Fruit fly (Drosophila melanogaster) whole organism, wandering third instar larva: ENCODE results near the gene CG31697.

Experiments
- Abd-B ChIP-seq: fragments of >200 bp; optimal IDR thresholded peaks from 2 replicates; lab custom pipeline; 2017; ENCODE audit warnings: missing biosample characterization, missing genetic modification characterization
- CG32264 ChIP-seq: fragments of 200-800 bp; sonication (Bioruptor generic); optimal IDR thresholded peaks from 2 replicates; lab custom pipeline; 2016; ENCODE audit warnings: missing biosample characterization, missing genetic modification characterization
- CG9705 ChIP-seq: fragments of 200-800 bp; sonication (Bioruptor generic); optimal IDR thresholded peaks from 2 replicates; lab custom pipeline; 2018; ENCODE audit warnings: missing biosample characterization, mild to moderate bottlenecking, missing genetic modification characterization
- CrebA ChIP-seq: fragments of 200-800 bp; sonication (Bioruptor generic); optimal IDR thresholded peaks from 2 replicates; lab custom pipeline; 2016; ENCODE audit warnings: missing biosample characterization, mild to moderate bottlenecking, missing genetic modification characterization, borderline replicate concordance
- Dfd ChIP-seq: fragments of >200 bp; optimal IDR thresholded peaks from 2 replicates; lab custom pipeline; 2017; ENCODE audit warnings: missing biosample characterization, missing genetic modification characterization
- Dif ChIP-seq: fragments of 200-275, 200-300 bp; sonication (Bioruptor generic); optimal IDR thresholded peaks from 2 replicates; lab custom pipeline; 2018; ENCODE audit warnings: missing biosample characterization, missing genetic modification characterization; ENCODE audit not compliant: partially characterized antibody
- GATAd ChIP-seq: sonication (Bioruptor generic); optimal IDR thresholded peaks from 2 replicates; lab custom pipeline; 2016; ENCODE audit warnings: missing biosample characterization, missing genetic modification characterization
- HLH106 ChIP-seq: fragments of 200-800 bp; optimal IDR thresholded peaks from 3 replicates; lab custom pipeline; 2019; ENCODE audit warnings: missing biosample characterization, mild to moderate bottlenecking, missing genetic modification characterization, moderate library complexity
- Hnf4 ChIP-seq: fragments of 200-800 bp; sonication (Bioruptor generic); optimal IDR thresholded peaks from 2 replicates; lab custom pipeline; 2016; ENCODE audit warnings: missing biosample characterization, mild to moderate bottlenecking, missing genetic modification characterization
- Hr78 ChIP-seq: fragments of >200 bp; optimal IDR thresholded peaks from 2 replicates; lab custom pipeline; 2017; ENCODE audit warnings: missing biosample characterization, missing genetic modification characterization
- Hr83 ChIP-seq: fragments of 200-300 bp; sonication (Bioruptor generic); optimal IDR thresholded peaks from 2 replicates; lab custom pipeline; 2016; ENCODE audit warnings: missing biosample characterization, mild to moderate bottlenecking, missing genetic modification characterization, moderate library complexity; ENCODE audit not compliant: poor library complexity, severe bottlenecking
- Jra ChIP-seq: sonication (Bioruptor generic); optimal IDR thresholded peaks from 2 replicates; lab custom pipeline; 2016; ENCODE audit warnings: missing biosample characterization, missing genetic modification characterization
- Mio ChIP-seq: sonication (Bioruptor generic); optimal IDR thresholded peaks from 2 replicates; lab custom pipeline; 2016; ENCODE audit warnings: missing biosample characterization, missing genetic modification characterization
- Myc ChIP-seq: fragments of >200 bp; optimal IDR thresholded peaks from 2 replicates; lab custom pipeline; 2017
- N ChIP-seq: fragments of >200 bp; optimal IDR thresholded peaks from 2 replicates; lab custom pipeline; 2018; ENCODE audit warnings: missing biosample characterization, missing external identifiers, missing genetic modification characterization
- OdsH ChIP-seq: fragments of 200-800 bp; sonication (Bioruptor generic); optimal IDR thresholded peaks from 2 replicates; lab custom pipeline; 2016; ENCODE audit warnings: missing biosample characterization, mild to moderate bottlenecking, missing genetic modification characterization
- Rel ChIP-seq, 2 experiments: fragments of 200-800 bp; sonication (Bioruptor generic) in 1 of 2; optimal IDR thresholded peaks; 2 replicates in 1 of 2; 3 replicates in 1 of 2; lab custom pipeline; 2016 to 2019; ENCODE audit warnings: mild to moderate bottlenecking in 2 of 2, missing biosample characterization in 2 of 2, missing genetic modification characterization in 2 of 2, moderate library complexity in 1 of 2
- Sp1 ChIP-seq: fragments of 200-800 bp; sonication (Bioruptor generic); optimal IDR thresholded peaks from 3 replicates; lab custom pipeline; 2019; ENCODE audit warnings: missing biosample characterization, mild to moderate bottlenecking, missing genetic modification characterization, moderate library complexity
- Vsx2 ChIP-seq: fragments of 200-300, 225-300 bp; sonication (Bioruptor generic); optimal IDR thresholded peaks from 2 replicates; lab custom pipeline; 2018; ENCODE audit warnings: missing biosample characterization, missing genetic modification characterization; ENCODE audit not compliant: partially characterized antibody
- br ChIP-seq: fragments of 200-800 bp; sonication (Bioruptor generic); optimal IDR thresholded peaks from 2 replicates; lab custom pipeline; 2016; ENCODE audit warnings: missing biosample characterization, missing genetic modification characterization
- brk ChIP-seq: fragments of 200-800 bp; sonication (Bioruptor generic); optimal IDR thresholded peaks from 2 replicates; lab custom pipeline; 2016; ENCODE audit warnings: missing biosample characterization, mild to moderate bottlenecking, missing genetic modification characterization
- dl ChIP-seq, 2 experiments: fragments of 175-275, 200-275 bp in 1 of 2; fragments of 200-275 bp in 1 of 2; sonication (Bioruptor generic); optimal IDR thresholded peaks; lab custom pipeline; 2018; ENCODE audit warnings: mild to moderate bottlenecking in 2 of 2, missing biosample characterization in 2 of 2, missing genetic modification characterization in 2 of 2, moderate library complexity in 2 of 2; ENCODE audit not compliant: partially characterized antibody in 2 of 2, insufficient read depth in 1 of 2
- dmrt93B ChIP-seq: fragments of 200-800 bp; sonication (Bioruptor generic); optimal IDR thresholded peaks from 2 replicates; lab custom pipeline; 2018; ENCODE audit warnings: missing biosample characterization, mild to moderate bottlenecking, missing genetic modification characterization
- dsf ChIP-seq: sonication (Bioruptor generic); optimal IDR thresholded peaks from 2 replicates; lab custom pipeline; 2016; ENCODE audit warnings: missing biosample characterization, missing genetic modification characterization, borderline replicate concordance
- ey ChIP-seq: fragments of 200-800 bp; sonication (Bioruptor generic); optimal IDR thresholded peaks from 2 replicates; lab custom pipeline; 2016; ENCODE audit warnings: missing biosample characterization, missing genetic modification characterization
- foxo ChIP-seq, 2 experiments: fragments of 200-800 bp; sonication (Bioruptor generic); optimal IDR thresholded peaks; 2 replicates in 1 of 2; 3 replicates in 1 of 2; lab custom pipeline; 2016 to 2017; ENCODE audit warnings: missing biosample characterization in 2 of 2, missing genetic modification characterization in 2 of 2
- fru ChIP-seq: fragments of 200-800 bp; sonication (Bioruptor generic); optimal IDR thresholded peaks from 3 replicates; lab custom pipeline; 2016; ENCODE audit warnings: missing biosample characterization, mild to moderate bottlenecking, missing genetic modification characterization
- h ChIP-seq: fragments of 200-800 bp; sonication (Bioruptor generic); optimal IDR thresholded peaks from 3 replicates; lab custom pipeline; 2016; ENCODE audit warnings: missing biosample characterization, mild to moderate bottlenecking, missing genetic modification characterization
- jim ChIP-seq: fragments of 175-275, 200-325 bp; sonication (Bioruptor generic); optimal IDR thresholded peaks from 2 replicates; lab custom pipeline; 2016; ENCODE audit warnings: missing biosample characterization, mild to moderate bottlenecking, missing genetic modification characterization
- lola ChIP-seq: fragments of >200 bp; optimal IDR thresholded peaks from 2 replicates; lab custom pipeline; 2017; ENCODE audit warnings: missing biosample characterization, missing genetic modification characterization
- pan ChIP-seq: fragments of >200 bp; optimal IDR thresholded peaks from 2 replicates; lab custom pipeline; 2017
- psq ChIP-seq: fragments of 200-800 bp; sonication (Bioruptor generic); optimal IDR thresholded peaks from 3 replicates; lab custom pipeline; 2017; ENCODE audit warnings: missing biosample characterization, mild to moderate bottlenecking, missing genetic modification characterization, moderate library complexity
- rgr ChIP-seq: fragments of 200-800 bp; sonication (Bioruptor generic); optimal IDR thresholded peaks from 3 replicates; lab custom pipeline; 2016; ENCODE audit warnings: missing biosample characterization, mild to moderate bottlenecking, missing genetic modification characterization
- sage ChIP-seq: fragments of 200-800 bp; sonication (Bioruptor generic); optimal IDR thresholded peaks from 2 replicates; lab custom pipeline; 2016; ENCODE audit warnings: missing biosample characterization, mild to moderate bottlenecking, missing genetic modification characterization
- sv ChIP-seq: fragments of 200-800 bp; sonication (Bioruptor generic); optimal IDR thresholded peaks from 3 replicates; lab custom pipeline; 2016; ENCODE audit warnings: missing biosample characterization, missing genetic modification characterization
- tai ChIP-seq: sonication (Bioruptor generic); optimal IDR thresholded peaks from 2 replicates; lab custom pipeline; 2016; ENCODE audit warnings: missing biosample characterization, missing genetic modification characterization
- usp ChIP-seq: fragments of >200 bp; optimal IDR thresholded peaks from 2 replicates; lab custom pipeline; 2017; ENCODE audit warnings: missing biosample characterization, missing genetic modification characterization
- woc ChIP-seq: sonication (Bioruptor generic); optimal IDR thresholded peaks from 2 replicates; lab custom pipeline; 2016; ENCODE audit warnings: missing biosample characterization, mild to moderate bottlenecking, missing genetic modification characterization

CG31697 gene

dm6 chr2L:19528308-19528707 lies 6.9 kb upstream of the CG31697 start:
- TF ChIP-seq Hr83 (GFP tag; lab: Kevin White, UChicago), result peak; percentile 21
- no peak for TF ChIP-seq jim (GFP tag; lab: Kevin White, UChicago)
- peak; percentile 30 for TF ChIP-seq dmrt93B (GFP tag; lab: Kevin White, UChicago)
- TF ChIP-seq OdsH (GFP tag; lab: Kevin White, UChicago), result peak; percentile 94
- peak; percentile 76 for TF ChIP-seq HLH106 (tag; lab: Kevin White, UChicago)
- TF ChIP-seq N (GFP tag; lab: Kevin White, UChicago), result no peak
- TF ChIP-seq Jra (GFP tag; lab: Kevin White, UChicago), result no peak
- no peak for TF ChIP-seq usp (GFP tag; lab: Kevin White, UChicago)
- TF ChIP-seq tai, result no peak
- no peak for TF ChIP-seq Dfd (GFP tag; lab: Kevin White, UChicago)
- TF ChIP-seq pan (lab: Kevin White, UChicago), result no peak
- peak; percentile 94 for TF ChIP-seq rgr
- TF ChIP-seq Sp1, result peak; percentile 96
- peak; percentile 93 for TF ChIP-seq br (GFP tag; lab: Kevin White, UChicago)
- no peak for TF ChIP-seq brk
- no peak for TF ChIP-seq Hnf4 (GFP tag; lab: Kevin White, UChicago)
- TF ChIP-seq sage (GFP tag; lab: Kevin White, UChicago), result no peak
- peak; percentile 25 for TF ChIP-seq dsf (GFP tag; lab: Kevin White, UChicago)
- peak; percentile 77 to 98 for TF ChIP-seq foxo (GFP tag; optimal IDR thresholded peaks at IDR 0.05; lab: Kevin White, UChicago)
- peak; percentile 95 for TF ChIP-seq h (GFP tag; lab: Kevin White, UChicago)
- no peak for TF ChIP-seq CG9705 (GFP tag; lab: Kevin White, UChicago)
- TF ChIP-seq dl (GFP tag; optimal IDR thresholded peaks at IDR 0.05; lab: Kevin White, UChicago; ENCODE audit: insufficient read depth in 1 of 2, partially characterized antibody in 2 of 2), result no peak
- TF ChIP-seq lola, result no peak
- no peak for TF ChIP-seq GATAd (GFP tag; lab: Kevin White, UChicago)
- TF ChIP-seq Dif, result no peak
- TF ChIP-seq sv (GFP tag; lab: Kevin White, UChicago), result peak; percentile 95
- peak; percentile 45 for TF ChIP-seq woc (GFP tag; lab: Kevin White, UChicago)
- TF ChIP-seq Mio (GFP tag; lab: Kevin White, UChicago), result peak; percentile 46
- no peak for TF ChIP-seq Abd-B (GFP tag; lab: Kevin White, UChicago)
- TF ChIP-seq fru (GFP tag; lab: Kevin White, UChicago), result peak; percentile 98
- TF ChIP-seq Hr78 (GFP tag; lab: Kevin White, UChicago), result no peak
- peak; percentile 53 for TF ChIP-seq CG32264
- TF ChIP-seq psq (GFP tag; lab: Kevin White, UChicago), result peak; percentile 90
- TF ChIP-seq ey (GFP tag; lab: Kevin White, UChicago), result peak; percentile 96
- no peak for TF ChIP-seq Myc (lab: Kevin White, UChicago)
- TF ChIP-seq Rel (GFP tag; optimal IDR thresholded peaks at IDR 0.05; lab: Kevin White, UChicago), result peak; percentile 80
- TF ChIP-seq Rel (tag; optimal IDR thresholded peaks at IDR 0.05; lab: Kevin White, UChicago), result no peak
- TF ChIP-seq Vsx2, result no peak
- TF ChIP-seq CrebA (GFP tag; lab: Kevin White, UChicago), result no peak
- TF ChIP-seq, all 38 proteins: peak for 18

- TF ChIP-seq h (GFP tag; lab: Kevin White, UChicago) (peak; percentile 37), br (GFP tag; lab: Kevin White, UChicago) (no peak), dsf (GFP tag; lab: Kevin White, UChicago) (no peak), Hr83 (GFP tag; lab: Kevin White, UChicago) (peak; percentile 26), fru (GFP tag; lab: Kevin White, UChicago) (peak; percentile 91)
These were observed 5.2 kb upstream of the CG31697 start, which contains the start of gene CG10165 for dm6 chr2L:19530092-19530491. TSS of gene CG10165 (minus strand) at chr2L:19530305.

- TF ChIP-seq Sp1 (peak; percentile 80), woc (GFP tag; lab: Kevin White, UChicago) (peak; percentile 89), Abd-B (GFP tag; lab: Kevin White, UChicago) (no peak), GATAd (GFP tag; lab: Kevin White, UChicago) (peak; percentile 28), Vsx2 (no peak), Hnf4 (GFP tag; lab: Kevin White, UChicago) (peak; percentile 91), sage (GFP tag; lab: Kevin White, UChicago) (peak; percentile 63), CG9705 (GFP tag; lab: Kevin White, UChicago) (peak; percentile 61), Jra (GFP tag; lab: Kevin White, UChicago) (peak; percentile 61), brk (peak; percentile 82), Hr78 (GFP tag; lab: Kevin White, UChicago) (no peak), OdsH (GFP tag; lab: Kevin White, UChicago) (peak; percentile 86), Mio (GFP tag; lab: Kevin White, UChicago) (peak; percentile 63), dmrt93B (GFP tag; lab: Kevin White, UChicago) (peak; percentile 71), CrebA (GFP tag; lab: Kevin White, UChicago) (no peak), usp (GFP tag; lab: Kevin White, UChicago) (no peak), CG32264 (peak; percentile 74), fru (GFP tag; lab: Kevin White, UChicago) (peak; percentile 90), dl (GFP tag; optimal IDR thresholded peaks at IDR 0.05; lab: Kevin White, UChicago; ENCODE audit: insufficient read depth in 1 of 2, partially characterized antibody in 2 of 2) (no peak), HLH106 (tag; lab: Kevin White, UChicago) (peak; percentile 85), Hr83 (GFP tag; lab: Kevin White, UChicago) (peak; percentile 92), psq (GFP tag; lab: Kevin White, UChicago) (peak; percentile 68), Dif (no peak), foxo (GFP tag; optimal IDR thresholded peaks at IDR 0.05; lab: Kevin White, UChicago) (peak; percentile 17 to 92), br (GFP tag; lab: Kevin White, UChicago) (peak; percentile 89), N (GFP tag; lab: Kevin White, UChicago) (no peak), h (GFP tag; lab: Kevin White, UChicago) (peak; percentile 90), jim (GFP tag; lab: Kevin White, UChicago) (peak; percentile 2), Rel (GFP tag; optimal IDR thresholded peaks at IDR 0.05; lab: Kevin White, UChicago) (no peak), Rel (tag; optimal IDR thresholded peaks at IDR 0.05; lab: Kevin White, UChicago) (peak; percentile 58), ey (GFP tag; lab: Kevin White, UChicago) (peak; percentile 89), Myc (lab: Kevin White, UChicago) (peak; percentile 41), pan (lab: Kevin White, UChicago) (no peak), rgr (peak; percentile 93)
These were observed 2.0 kb upstream of the CG31697 start, which contains the start of gene CG33116 for dm6 chr2L:19533247-19533646. TSS of gene CG33116 (plus strand) at chr2L:19533479.
